Worm (Caenorhabditis elegans) whole organism, L4 larva: Measurements from ENCODE around the gene dhs-19.

ENCODE experiments used
- T26A8.4 ChIP-seq: fragments of 200-800 bp; sonication (Bioruptor generic); IDR thresholded peaks from 2 replicates; pipeline ENCODE4 v1.3.6; 2022; ENCODE audit warnings: missing genetic modification characterization, missing compliant biosample characterization
- Y48G9A.11 ChIP-seq: fragments of 200-800 bp; sonication (Bioruptor generic); IDR thresholded peaks from 2 replicates; pipeline ENCODE4 v1.3.6; 2022; ENCODE audit warnings: missing genetic modification reagents, missing genetic modification characterization, missing compliant biosample characterization
- Y75B8A.6 ChIP-seq: fragments of 200-800 bp; sonication (Bioruptor generic); IDR thresholded peaks from 2 replicates; pipeline ENCODE4 v1.3.6; 2022; ENCODE audit warnings: missing genetic modification reagents, missing genetic modification characterization, missing compliant biosample characterization
- aly-2 ChIP-seq: sonication (generic microtip); optimal IDR thresholded peaks from 2 replicates; lab custom pipeline; 2018; ENCODE audit warnings: missing biosample characterization, missing genetic modification characterization
- ceh-20 ChIP-seq: fragments of 200-800 bp; sonication (Bioruptor generic); IDR thresholded peaks from 2 replicates; pipeline ENCODE4 v1.3.6; 2022; ENCODE audit warnings: missing genetic modification reagents, missing genetic modification characterization, missing compliant biosample characterization
- cey-2 ChIP-seq: sonication (generic microtip); optimal IDR thresholded peaks from 3 replicates; lab custom pipeline; 2017; ENCODE audit warnings: missing genetic modification characterization, mild to moderate bottlenecking, missing compliant biosample characterization, antibody characterized with exemption, borderline replicate concordance; ENCODE audit not compliant: insufficient read depth
- daf-12 ChIP-seq: fragments of 150-350 bp; optimal IDR thresholded peaks from 2 replicates; lab custom pipeline; 2014; ENCODE audit warnings: missing biosample characterization, missing genetic modification reagents, missing genetic modification characterization
- daf-16 ChIP-seq, 3 experiments: sonication (generic microtip); optimal IDR thresholded peaks; 2 replicates each; lab custom pipeline; 2016 to 2017; ENCODE audit warnings: missing genetic modification characterization in 3 of 3, missing genetic modification reagents in 3 of 3, mild to moderate bottlenecking in 2 of 3, missing compliant biosample characterization in 2 of 3, missing biosample characterization in 1 of 3, moderate library complexity in 1 of 3
- dmd-9 ChIP-seq: fragments of 200-800 bp; sonication (Bioruptor generic); IDR thresholded peaks from 2 replicates; pipeline ENCODE4 v1.3.6; 2022; ENCODE audit warnings: missing genetic modification reagents, missing genetic modification characterization, missing compliant biosample characterization
- egl-27 ChIP-seq: sonication (generic microtip); optimal IDR thresholded peaks from 3 replicates; lab custom pipeline; 2017; ENCODE audit warnings: missing biosample characterization, missing genetic modification reagents, missing genetic modification characterization
- egl-43 ChIP-seq: fragments of 200-800 bp; sonication (Bioruptor generic); IDR thresholded peaks from 2 replicates; pipeline ENCODE4 v1.3.6; 2022; ENCODE audit warnings: missing genetic modification reagents, missing genetic modification characterization, missing compliant biosample characterization
- fos-1 ChIP-seq: fragments of 150-350 bp; optimal IDR thresholded peaks from 2 replicates; lab custom pipeline; 2014; ENCODE audit warnings: missing biosample characterization, missing genetic modification characterization
- lin-38 ChIP-seq: fragments of 200-800 bp; sonication (Bioruptor generic); IDR thresholded peaks from 2 replicates; pipeline ENCODE4 v1.3.6; 2022; ENCODE audit warnings: missing genetic modification reagents, missing genetic modification characterization, missing compliant biosample characterization
- lsy-2 ChIP-seq, 2 experiments: fragments of 150-350 bp in 1 of 2; sonication (generic microtip) in 1 of 2; optimal IDR thresholded peaks; 2 replicates each; lab custom pipeline; 2014 to 2017; ENCODE audit warnings: missing biosample characterization in 2 of 2, missing genetic modification characterization in 2 of 2
- madf-5 ChIP-seq, 2 experiments: fragments of 200-800 bp; sonication (Bioruptor generic); IDR thresholded peaks; 2 replicates each; pipeline ENCODE4 v1.3.6; 2022; ENCODE audit warnings: missing compliant biosample characterization in 2 of 2, missing genetic modification characterization in 2 of 2
- mdl-1 ChIP-seq, 2 experiments: fragments of 150-350 bp in 1 of 2; sonication (generic microtip) in 1 of 2; optimal IDR thresholded peaks; 2 replicates each; lab custom pipeline; 2014 to 2017; ENCODE audit warnings: missing biosample characterization in 2 of 2, missing genetic modification characterization in 2 of 2
- mxl-2 ChIP-seq: fragments of 200-800 bp; sonication (Bioruptor generic); conservative IDR thresholded peaks from 2 replicates; pipeline ENCODE4 v1.3.6; 2022; ENCODE audit warnings: missing genetic modification reagents, missing genetic modification characterization, missing compliant biosample characterization
- nhr-28 ChIP-seq: fragments of 150-350 bp; optimal IDR thresholded peaks from 2 replicates; lab custom pipeline; 2014; ENCODE audit warnings: missing biosample characterization, missing genetic modification characterization
- nhr-48 ChIP-seq: sonication (generic microtip); optimal IDR thresholded peaks from 2 replicates; lab custom pipeline; 2016; ENCODE audit warnings: mild to moderate bottlenecking, missing genetic modification characterization, missing compliant biosample characterization
- nhr-76 ChIP-seq: fragments of 150-350 bp; optimal IDR thresholded peaks from 2 replicates; lab custom pipeline; 2014; ENCODE audit warnings: missing biosample characterization, missing genetic modification characterization
- pqm-1 ChIP-seq: sonication (generic microtip); optimal IDR thresholded peaks from 2 replicates; lab custom pipeline; 2017; ENCODE audit warnings: missing biosample characterization, missing genetic modification characterization
- snpc-4 ChIP-seq: fragments of 150-350 bp; optimal IDR thresholded peaks from 2 replicates; lab custom pipeline; 2014; ENCODE audit warnings: missing biosample characterization, missing genetic modification characterization
- unc-130 ChIP-seq: sonication (generic microtip); optimal IDR thresholded peaks from 2 replicates; lab custom pipeline; 2016; ENCODE audit warnings: missing genetic modification reagents, missing genetic modification characterization, missing compliant biosample characterization
- unc-62 ChIP-seq, 3 experiments: fragments of 150-350 bp in 1 of 3; sonication (generic microtip); optimal IDR thresholded peaks in 2 of 3; peaks in 1 of 3; 1 replicate in 1 of 3; 2 replicates in 2 of 3; lab custom pipeline; 2014 to 2017; ENCODE audit warnings: missing biosample characterization in 3 of 3, missing genetic modification characterization in 3 of 3, missing genetic modification reagents in 3 of 3, missing genotype in 1 of 3
- zip-2 ChIP-seq: fragments of 150-350 bp; optimal IDR thresholded peaks from 2 replicates; lab custom pipeline; 2014; ENCODE audit warnings: missing biosample characterization, missing genetic modification characterization

Gene dhs-19

DNA sequence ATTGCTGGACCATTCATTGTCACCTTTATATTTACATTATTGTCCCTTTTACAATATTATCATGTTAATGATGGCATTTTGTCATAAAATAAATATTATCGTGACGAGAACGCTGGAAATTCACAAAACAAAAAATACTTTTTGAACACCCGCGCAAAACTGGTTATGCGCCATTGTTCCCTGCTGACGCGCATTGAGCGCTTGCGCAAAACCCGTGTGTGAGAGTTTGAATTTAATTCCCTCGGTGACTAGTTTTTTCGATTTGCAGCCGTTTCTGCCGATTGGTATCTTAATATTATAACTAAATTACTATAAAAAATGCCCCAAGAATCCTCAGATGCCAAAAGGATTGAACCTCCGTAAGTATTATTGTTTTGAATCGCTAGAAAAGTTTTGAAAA, 31.2 kb upstream of the dhs-19 start, which contains the start of gene pafo-1 (continued):
- peak; percentile 75 for TF ChIP-seq nhr-48 (tag; lab: Kevin White, UChicago)
- no peak for TF ChIP-seq Y75B8A.6
- no peak for TF ChIP-seq aly-2 (tag; lab: Kevin White, UChicago)

DNA sequence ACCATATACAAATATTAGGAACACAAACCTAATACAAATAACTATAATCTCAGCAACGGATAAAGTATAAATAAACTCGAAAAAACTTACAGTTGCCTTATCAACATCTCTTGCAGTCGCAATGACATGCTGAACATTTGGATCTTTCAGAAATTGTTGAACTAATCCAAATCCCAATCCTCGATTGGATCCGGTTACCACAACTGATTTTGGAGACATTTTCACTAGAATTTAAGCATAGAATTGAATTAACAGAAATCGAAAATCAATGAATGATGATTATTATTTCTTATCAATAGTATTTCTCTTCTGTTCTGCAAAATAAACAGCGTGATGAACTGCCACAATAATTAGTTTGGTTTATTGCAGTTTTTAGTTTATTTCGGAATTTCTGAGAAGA, 29.9 kb upstream of the dhs-19 start, which contains the start of the genes C55A6.11 and C55A6.7:
Gene C55A6.11 (plus strand): TSS at position 301 of the 400 bp plus-strand sequence.
Gene C55A6.7 (minus strand): TSS at position 316 of the 400 bp plus-strand sequence.
- no peak for TF ChIP-seq Y48G9A.11 (GFP tag; lab: Robert Waterston, UW)
- TF ChIP-seq dmd-9 (GFP tag; lab: Robert Waterston, UW): no peak
- TF ChIP-seq T26A8.4 (GFP tag; lab: Robert Waterston, UW): no peak
- TF ChIP-seq unc-62 (GFP tag; optimal IDR thresholded peaks at IDR 0.05 in 1 of 2; lab: Kevin White, UChicago): peak in 1 of 2 experiments; percentile 86
- no peak for TF ChIP-seq unc-62 (tag; optimal IDR thresholded peaks at IDR 0.05; lab: Kevin White, UChicago)
- TF ChIP-seq egl-27 (tag; lab: Kevin White, UChicago): no peak
- TF ChIP-seq daf-16 (GFP tag; optimal IDR thresholded peaks at IDR 0.05; lab: Kevin White, UChicago): no peak
- peak; percentile 29 for TF ChIP-seq daf-16 (tag; optimal IDR thresholded peaks at IDR 0.05; lab: Kevin White, UChicago)

DNA sequence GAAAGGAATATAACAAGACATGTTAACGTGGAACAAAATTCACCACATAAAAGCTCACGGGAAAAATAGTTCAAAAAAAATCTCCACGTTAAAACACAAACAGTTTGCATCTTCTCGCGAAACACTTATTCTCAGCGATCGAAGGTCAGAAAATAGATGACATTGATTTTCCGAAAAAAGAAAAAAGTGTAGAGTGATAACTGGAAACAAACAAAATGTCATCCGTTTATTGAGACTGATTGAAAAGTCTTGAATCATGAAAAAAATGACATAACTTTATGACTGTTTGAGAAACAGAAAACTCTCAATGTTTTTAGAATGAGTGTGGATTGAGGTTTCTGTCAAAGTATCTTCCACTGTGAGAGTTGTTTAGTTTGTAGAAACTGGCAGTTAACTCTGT, 27.5 kb upstream of the dhs-19 start, which contains the start of gene C55A6.4:
Gene C55A6.4 (minus strand): TSS at position 101 of the 400 bp plus-strand sequence.
- TF ChIP-seq fos-1 (tag; lab: Kevin White, UChicago) (no peak), daf-12 (tag; lab: Kevin White, UChicago) (no peak), unc-130 (GFP tag; lab: Kevin White, UChicago) (no peak), lsy-2 (tag; optimal IDR thresholded peaks at IDR 0.05; lab: Kevin White, UChicago) (no peak), zip-2 (tag; lab: Kevin White, UChicago) (no peak)
- TF ChIP-seq, all 104 proteins: peak for 0

DNA sequence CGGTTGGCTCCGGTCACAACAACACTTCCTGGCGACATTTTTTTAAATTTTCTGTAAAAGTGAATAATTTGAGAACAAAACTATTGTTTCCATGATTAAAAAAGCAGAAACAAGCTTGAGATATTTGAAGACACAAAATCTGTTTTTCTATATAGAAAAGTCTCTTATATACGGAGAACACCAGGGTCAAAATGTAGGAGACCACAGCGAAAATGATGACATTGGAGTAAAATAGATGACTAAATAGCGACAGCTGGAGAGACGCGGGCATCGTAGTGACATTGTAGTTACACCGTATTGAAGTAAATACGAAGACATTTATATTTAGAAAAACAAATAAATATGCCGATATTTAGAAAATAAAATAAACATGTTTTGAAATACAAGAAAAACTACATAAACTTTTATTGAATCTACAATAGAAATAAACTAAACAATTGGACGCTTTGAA, 25.9 kb upstream of the dhs-19 start, which contains the start of gene sdz-8:
Gene sdz-8 (minus strand): TSS at position 51 of the 451 bp plus-strand sequence.
- TF ChIP-seq nhr-28 (tag; lab: Kevin White, UChicago) (peak; percentile 76), daf-16 (GFP tag; optimal IDR thresholded peaks at IDR 0.05; lab: Kevin White, UChicago) (no peak), daf-16 (tag; optimal IDR thresholded peaks at IDR 0.05; lab: Kevin White, UChicago) (peak; percentile 44), snpc-4 (no peak), mdl-1 (tag; optimal IDR thresholded peaks at IDR 0.05; lab: Kevin White, UChicago) (no peak)

DNA sequence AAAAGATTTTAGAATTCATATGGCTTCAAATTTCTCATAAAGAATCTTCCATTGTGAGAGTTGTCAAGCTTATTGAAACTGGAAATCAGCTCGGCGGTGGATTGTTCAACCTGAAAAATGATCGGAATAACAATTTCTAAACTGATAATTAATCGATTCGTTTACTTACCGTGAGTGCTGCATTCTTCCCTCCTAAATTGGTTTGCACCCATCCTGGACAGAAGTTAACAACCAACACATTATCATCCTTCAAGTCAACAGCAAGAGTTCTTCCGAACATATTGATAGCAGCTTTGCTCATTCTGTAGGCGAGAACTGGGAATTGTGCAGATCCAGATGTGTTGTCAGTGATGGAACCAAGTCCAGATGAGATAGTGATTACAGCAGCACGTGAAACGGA, 24.9 kb upstream of the dhs-19 start:
- TF ChIP-seq unc-62 (GFP tag; optimal IDR thresholded peaks at IDR 0.05 in 1 of 2; lab: Kevin White, UChicago) (peak in 1 of 2 experiments; percentile 98), unc-62 (tag; optimal IDR thresholded peaks at IDR 0.05; lab: Kevin White, UChicago) (no peak), ceh-20 (GFP tag; lab: Robert Waterston, UW) (no peak)

DNA sequence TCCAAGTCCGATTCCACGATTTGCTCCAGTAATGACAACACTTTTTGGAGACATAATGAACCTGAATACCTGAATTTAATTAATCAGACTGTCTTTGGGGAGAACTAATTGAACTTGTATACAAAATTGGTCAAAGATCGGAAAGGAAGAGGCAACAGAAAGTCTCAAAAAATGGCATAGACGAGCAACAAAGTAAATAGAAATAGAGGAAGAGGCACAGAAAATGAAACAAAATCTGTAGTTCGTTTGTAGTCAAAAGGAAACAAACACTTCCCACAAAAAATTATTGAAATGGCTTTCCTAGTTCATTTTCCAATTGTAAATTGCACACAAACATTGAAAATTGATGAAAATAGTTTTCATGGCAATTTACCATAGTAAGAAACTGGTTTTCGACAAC, 24.4 kb upstream of the dhs-19 start, which contains the start of gene C55A6.6:
Gene C55A6.6 (minus strand): TSS at position 61 of the 400 bp plus-strand sequence.
- TF ChIP-seq nhr-28 (tag; lab: Kevin White, UChicago): peak; percentile 81
- no peak for TF ChIP-seq nhr-48 (tag; lab: Kevin White, UChicago)
- TF ChIP-seq pqm-1: peak; percentile 4
- TF ChIP-seq nhr-76 (tag; lab: Kevin White, UChicago): no peak
- TF ChIP-seq egl-43 (GFP tag; lab: Robert Waterston, UW): no peak
- TF ChIP-seq cey-2: no peak
- no peak for TF ChIP-seq madf-5 (GFP tag; IDR thresholded peaks at IDR 0.05; lab: Robert Waterston, UW)
- no peak for TF ChIP-seq mxl-2
- no peak for TF ChIP-seq daf-16 (GFP tag; optimal IDR thresholded peaks at IDR 0.05; lab: Kevin White, UChicago)
- peak; percentile 15 for TF ChIP-seq daf-16 (tag; optimal IDR thresholded peaks at IDR 0.05; lab: Kevin White, UChicago)

DNA sequence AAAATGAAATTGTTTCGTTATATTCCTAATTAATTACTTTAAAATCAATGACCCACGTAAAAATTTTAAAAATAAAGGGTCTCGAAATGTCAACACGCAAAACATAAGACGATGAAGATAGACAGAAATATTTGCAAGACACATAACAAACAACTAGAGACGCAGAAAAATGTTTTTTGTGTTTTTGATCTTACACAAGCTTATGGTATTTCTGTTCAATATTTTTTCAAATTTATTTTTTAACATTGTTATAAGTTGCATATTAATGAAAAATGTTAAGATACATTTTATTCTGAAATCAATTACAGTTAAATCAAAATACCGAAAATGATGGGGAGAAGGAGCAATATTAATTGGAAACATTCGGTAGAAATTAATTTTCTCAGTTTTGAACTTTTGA, 23.1 kb upstream of the dhs-19 start, which contains the start of gene C55A6.3:
Gene C55A6.3 (minus strand): TSS at position 101 of the 400 bp plus-strand sequence.
- TF ChIP-seq unc-62 (GFP tag; optimal IDR thresholded peaks at IDR 0.05 in 1 of 2; lab: Kevin White, UChicago): peak in 1 of 2 experiments; percentile 34
- no peak for TF ChIP-seq unc-62 (tag; optimal IDR thresholded peaks at IDR 0.05; lab: Kevin White, UChicago)
- TF ChIP-seq daf-16 (GFP tag; optimal IDR thresholded peaks at IDR 0.05; lab: Kevin White, UChicago): no peak
- TF ChIP-seq daf-16 (tag; optimal IDR thresholded peaks at IDR 0.05; lab: Kevin White, UChicago): peak; percentile 9
- TF ChIP-seq lin-38: no peak
